Worm (Caenorhabditis elegans): Measurements from ENCODE around the gene nlp-13.
"Not testable (repeated sequence)": the region's sequence is repeated elsewhere in the genome, so short reads cannot be mapped to it uniquely, and the experiment has no call there.

Gene nlp-13

ce11 chrV:4204421-4204820 is 31.8 kb upstream of the nlp-13 start, which contains the start of gene H43I07.1:
H43I07.1 (plus strand) TSS chrV:4204721.
- no peak for TF ChIP-seq flt-1 (GFP tag; IDR thresholded peaks at IDR 0.05)

ce11 chrV:4211521-4211920 is 24.7 kb upstream of the nlp-13 start:
- no peak for TF ChIP-seq flt-1 (GFP tag; IDR thresholded peaks at IDR 0.05)
- no peak for TF ChIP-seq T22C8.4 (GFP tag; IDR thresholded peaks at IDR 0.05)
- no peak for TF ChIP-seq tab-1 (GFP tag; IDR thresholded peaks at IDR 0.05)
- no peak for TF ChIP-seq cog-1 (tag; optimal IDR thresholded peaks at IDR 0.05)
- no peak for TF ChIP-seq ztf-29 (GFP tag; IDR thresholded peaks at IDR 0.05)
- no peak for TF ChIP-seq med-1 (GFP tag; optimal IDR thresholded peaks at IDR 0.05; ENCODE audit: insufficient read depth)
- no peak for TF ChIP-seq ref-1 (GFP tag; conservative IDR thresholded peaks at IDR 0.05)
- no peak for TF ChIP-seq ztf-23 (GFP tag; IDR thresholded peaks at IDR 0.05)
- no peak for TF ChIP-seq klf-2 (GFP tag; conservative IDR thresholded peaks at IDR 0.05)

- not testable (repeated sequence) for TF ChIP-seq ref-1 (GFP tag; conservative IDR thresholded peaks at IDR 0.05); klf-2 (GFP tag; conservative IDR thresholded peaks at IDR 0.05); tab-1 (GFP tag; IDR thresholded peaks at IDR 0.05)
Observed at ce11 chrV:4215856-4216255, 20.4 kb upstream of the nlp-13 start, which contains the start of gene H43I07.4. H43I07.4 (plus strand) TSS chrV:4216156.

- no peak for TF ChIP-seq klf-2 (GFP tag; conservative IDR thresholded peaks at IDR 0.05)
- no peak for TF ChIP-seq ref-1 (GFP tag; conservative IDR thresholded peaks at IDR 0.05)
- TF ChIP-seq ztf-29 (GFP tag; IDR thresholded peaks at IDR 0.05) = no peak
- no peak for TF ChIP-seq med-1 (GFP tag; optimal IDR thresholded peaks at IDR 0.05; ENCODE audit: insufficient read depth)
- TF ChIP-seq ztf-23 (GFP tag; IDR thresholded peaks at IDR 0.05) = no peak
- TF ChIP-seq T22C8.4 (GFP tag; IDR thresholded peaks at IDR 0.05) = no peak
- TF ChIP-seq cog-1 (tag; optimal IDR thresholded peaks at IDR 0.05) = no peak
- no peak for TF ChIP-seq flt-1 (GFP tag; IDR thresholded peaks at IDR 0.05)
- no peak for TF ChIP-seq tab-1 (GFP tag; IDR thresholded peaks at IDR 0.05)
Observed at ce11 chrV:4216902-4217301, 19.3 kb upstream of the nlp-13 start.

ce11 chrV:4218268-4218667 is 17.9 kb upstream of the nlp-13 start:
- no peak for TF ChIP-seq ztf-23 (GFP tag; IDR thresholded peaks at IDR 0.05)
- TF ChIP-seq klf-2 (GFP tag; conservative IDR thresholded peaks at IDR 0.05) = no peak
- no peak for TF ChIP-seq ztf-29 (GFP tag; IDR thresholded peaks at IDR 0.05)
- TF ChIP-seq T22C8.4 (GFP tag; IDR thresholded peaks at IDR 0.05) = no peak
- TF ChIP-seq ref-1 (GFP tag; conservative IDR thresholded peaks at IDR 0.05) = no peak
- TF ChIP-seq tab-1 (GFP tag; IDR thresholded peaks at IDR 0.05) = no peak
- TF ChIP-seq med-1 (GFP tag; optimal IDR thresholded peaks at IDR 0.05; ENCODE audit: insufficient read depth) = no peak
- TF ChIP-seq cog-1 (tag; optimal IDR thresholded peaks at IDR 0.05) = no peak
- TF ChIP-seq flt-1 (GFP tag; IDR thresholded peaks at IDR 0.05) = no peak

- TF ChIP-seq ztf-23 (GFP tag; IDR thresholded peaks at IDR 0.05) (no peak), ref-1 (GFP tag; conservative IDR thresholded peaks at IDR 0.05) (no peak), T22C8.4 (GFP tag; IDR thresholded peaks at IDR 0.05) (no peak), flt-1 (GFP tag; IDR thresholded peaks at IDR 0.05) (no peak), med-1 (GFP tag; optimal IDR thresholded peaks at IDR 0.05; ENCODE audit: insufficient read depth) (no peak), tab-1 (GFP tag; IDR thresholded peaks at IDR 0.05) (no peak), ztf-29 (GFP tag; IDR thresholded peaks at IDR 0.05) (no peak)
Observed at ce11 chrV:4219342-4219741, 16.9 kb upstream of the nlp-13 start, which contains the start of gene nlp-9. nlp-9 (plus strand) TSS chrV:4219642.

- no peak for TF ChIP-seq ref-1 (GFP tag; conservative IDR thresholded peaks at IDR 0.05)
- TF ChIP-seq klf-2 (GFP tag; conservative IDR thresholded peaks at IDR 0.05) = no peak
- TF ChIP-seq ztf-29 (GFP tag; IDR thresholded peaks at IDR 0.05) = no peak
- TF ChIP-seq ztf-23 (GFP tag; IDR thresholded peaks at IDR 0.05) = no peak
- TF ChIP-seq med-1 (GFP tag; optimal IDR thresholded peaks at IDR 0.05; ENCODE audit: insufficient read depth) = no peak
- no peak for TF ChIP-seq cog-1 (tag; optimal IDR thresholded peaks at IDR 0.05)
- TF ChIP-seq T22C8.4 (GFP tag; IDR thresholded peaks at IDR 0.05) = no peak
- no peak for TF ChIP-seq flt-1 (GFP tag; IDR thresholded peaks at IDR 0.05)
Observed at ce11 chrV:4240292-4240691, 4.1 kb downstream of the nlp-13 start, which contains the start of gene srh-204. srh-204 (minus strand) TSS chrV:4240392.

ce11 chrV:4241555-4241954 is 5.3 kb downstream of the nlp-13 start:
- no peak for TF ChIP-seq T22C8.4 (GFP tag; IDR thresholded peaks at IDR 0.05)

- TF ChIP-seq ztf-29 (GFP tag; IDR thresholded peaks at IDR 0.05) (no peak), klf-2 (GFP tag; conservative IDR thresholded peaks at IDR 0.05) (no peak), med-1 (GFP tag; optimal IDR thresholded peaks at IDR 0.05; ENCODE audit: insufficient read depth) (no peak), cog-1 (tag; optimal IDR thresholded peaks at IDR 0.05) (no peak), ztf-23 (GFP tag; IDR thresholded peaks at IDR 0.05) (no peak), tab-1 (GFP tag; IDR thresholded peaks at IDR 0.05) (no peak), ref-1 (GFP tag; conservative IDR thresholded peaks at IDR 0.05) (no peak), flt-1 (GFP tag; IDR thresholded peaks at IDR 0.05) (no peak), T22C8.4 (GFP tag; IDR thresholded peaks at IDR 0.05) (no peak)
Observed at ce11 chrV:4242431-4242830, 6.2 kb downstream of the nlp-13 start, which contains the start of gene srt-12. srt-12 (minus strand) TSS chrV:4242531.

- no peak for TF ChIP-seq ztf-23 (GFP tag; IDR thresholded peaks at IDR 0.05)
- TF ChIP-seq T22C8.4 (GFP tag; IDR thresholded peaks at IDR 0.05) = no peak
- TF ChIP-seq cog-1 (tag; optimal IDR thresholded peaks at IDR 0.05) = no peak
- no peak for TF ChIP-seq flt-1 (GFP tag; IDR thresholded peaks at IDR 0.05)
- no peak for TF ChIP-seq tab-1 (GFP tag; IDR thresholded peaks at IDR 0.05)
- no peak for TF ChIP-seq klf-2 (GFP tag; conservative IDR thresholded peaks at IDR 0.05)
- no peak for TF ChIP-seq ref-1 (GFP tag; conservative IDR thresholded peaks at IDR 0.05)
- TF ChIP-seq med-1 (GFP tag; optimal IDR thresholded peaks at IDR 0.05; ENCODE audit: insufficient read depth) = no peak
- TF ChIP-seq ztf-29 (GFP tag; IDR thresholded peaks at IDR 0.05) = no peak
Observed at ce11 chrV:4248359-4248758, 12.1 kb downstream of the nlp-13 start.

- TF ChIP-seq cog-1 (tag; optimal IDR thresholded peaks at IDR 0.05) (no peak), flt-1 (GFP tag; IDR thresholded peaks at IDR 0.05) (no peak), klf-2 (GFP tag; conservative IDR thresholded peaks at IDR 0.05) (no peak), ref-1 (GFP tag; conservative IDR thresholded peaks at IDR 0.05) (no peak), tab-1 (GFP tag; IDR thresholded peaks at IDR 0.05) (no peak), ztf-29 (GFP tag; IDR thresholded peaks at IDR 0.05) (no peak), ztf-23 (GFP tag; IDR thresholded peaks at IDR 0.05) (no peak), med-1 (GFP tag; optimal IDR thresholded peaks at IDR 0.05; ENCODE audit: insufficient read depth) (no peak), T22C8.4 (GFP tag; IDR thresholded peaks at IDR 0.05) (no peak)
Observed at ce11 chrV:4250047-4250446, 13.8 kb downstream of the nlp-13 start, which contains the start of gene srt-13. srt-13 (minus strand) TSS chrV:4250147.
